Worm (Caenorhabditis elegans): ENCODE data around the gene Y69A2AR.31.
A peak's percentile ranks its signal among the peaks of the same experiment; 100 is the strongest.

The Y69A2AR.31 gene

ce11 chrIV:2711122-2711669 lies 47.4 kb upstream of the Y69A2AR.31 start (continued):
- TF ChIP-seq unc-39 (tag; optimal IDR thresholded peaks at IDR 0.05) (no peak), ceh-16 (tag; optimal IDR thresholded peaks at IDR 0.05) (no peak), nhr-21 (tag; optimal IDR thresholded peaks at IDR 0.05) (no peak), skn-1 (tag; optimal IDR thresholded peaks at IDR 0.05) (peak; percentile 94), unc-55 (GFP tag; optimal IDR thresholded peaks at IDR 0.05) (peak; percentile 47), dmd-4 (tag; optimal IDR thresholded peaks at IDR 0.05) (no peak), mbf-1 (tag; optimal IDR thresholded peaks at IDR 0.05) (no peak), elt-3 (tag; optimal IDR thresholded peaks at IDR 0.05) (no peak), sma-9 (GFP tag; optimal IDR thresholded peaks at IDR 0.05) (no peak), sma-9 (tag; optimal IDR thresholded peaks at IDR 0.05) (no peak), ama-1 (optimal IDR thresholded peaks at IDR 0.05) (peak; percentile 65), mdl-1 (tag; optimal IDR thresholded peaks at IDR 0.05) (no peak)

- TF ChIP-seq nhr-237 (tag; optimal IDR thresholded peaks at IDR 0.05) (no peak), ama-1 (optimal IDR thresholded peaks at IDR 0.05) (peak; percentile 40)
These were observed 46.6 kb upstream of the Y69A2AR.31 start, which contains the start of gene Y94H6A.10 for ce11 chrIV:2710203-2710935. TSS of gene Y94H6A.10 (minus strand) at chrIV:2710666.

- TF ChIP-seq ztf-4 (tag; optimal IDR thresholded peaks at IDR 0.05) (peak; percentile 46), F13H6.1 (tag; optimal IDR thresholded peaks at IDR 0.05) (no peak), R02D3.7 (tag; optimal IDR thresholded peaks at IDR 0.05) (no peak), nhr-11 (tag; optimal IDR thresholded peaks at IDR 0.05) (no peak), unc-62 (GFP tag; optimal IDR thresholded peaks at IDR 0.05) (no peak), nhr-10 (tag; optimal IDR thresholded peaks at IDR 0.05) (no peak), sem-4 (tag; optimal IDR thresholded peaks at IDR 0.05) (no peak), fos-1 (tag; optimal IDR thresholded peaks at IDR 0.05) (no peak), lsy-2 (tag; optimal IDR thresholded peaks at IDR 0.05) (peak in 1 of 2 experiments; percentile 20), unc-55 (GFP tag; optimal IDR thresholded peaks at IDR 0.05) (peak; percentile 25), nhr-23 (tag; optimal IDR thresholded peaks at IDR 0.05) (no peak), nhr-12 (tag; optimal IDR thresholded peaks at IDR 0.05) (no peak), gmeb-1 (tag; optimal IDR thresholded peaks at IDR 0.05) (peak; percentile 12)
These were observed 45.9 kb upstream of the Y69A2AR.31 start for ce11 chrIV:2709590-2710201.

ce11 chrIV:2708329-2708965 lies 44.6 kb upstream of the Y69A2AR.31 start:
- TF ChIP-seq nhr-10 (tag; optimal IDR thresholded peaks at IDR 0.05) (no peak), ceh-82 (tag; optimal IDR thresholded peaks at IDR 0.05) (peak; percentile 16), sem-4 (tag; optimal IDR thresholded peaks at IDR 0.05) (peak; percentile 26), gmeb-1 (tag; optimal IDR thresholded peaks at IDR 0.05) (peak; percentile 64), ztf-4 (tag; optimal IDR thresholded peaks at IDR 0.05) (peak; percentile 74), ZK546.5 (tag; optimal IDR thresholded peaks at IDR 0.05) (peak; percentile 11), nhr-6 (tag; optimal IDR thresholded peaks at IDR 0.05) (peak; percentile 28), sma-9 (GFP tag; optimal IDR thresholded peaks at IDR 0.05) (peak; percentile 89), sma-9 (tag; optimal IDR thresholded peaks at IDR 0.05) (no peak), fos-1 (tag; optimal IDR thresholded peaks at IDR 0.05) (peak; percentile 63), mdl-1 (tag; optimal IDR thresholded peaks at IDR 0.05) (peak; percentile 81 to 91), egl-27 (tag; optimal IDR thresholded peaks at IDR 0.05) (peak; percentile 58), zag-1 (tag; optimal IDR thresholded peaks at IDR 0.05) (peak; percentile 17), sma-3 (GFP tag; optimal IDR thresholded peaks at IDR 0.05) (peak; percentile 77), R02D3.7 (tag; optimal IDR thresholded peaks at IDR 0.05) (no peak), Y55F3AM.14 (GFP tag; optimal IDR thresholded peaks at IDR 0.05) (peak; percentile 70), lin-13 (GFP tag; optimal IDR thresholded peaks at IDR 0.05) (peak; percentile 85), alr-1 (tag; optimal IDR thresholded peaks at IDR 0.05) (no peak), peb-1 (tag; optimal IDR thresholded peaks at IDR 0.05) (no peak), nhr-25 (tag; optimal IDR thresholded peaks at IDR 0.05) (peak; percentile 73), nhr-21 (tag; optimal IDR thresholded peaks at IDR 0.05) (peak; percentile 85), nhr-12 (tag; optimal IDR thresholded peaks at IDR 0.05) (no peak), aly-2 (tag; optimal IDR thresholded peaks at IDR 0.05) (no peak), elt-3 (tag; optimal IDR thresholded peaks at IDR 0.05) (no peak), mbf-1 (tag; optimal IDR thresholded peaks at IDR 0.05) (no peak), unc-39 (tag; optimal IDR thresholded peaks at IDR 0.05) (no peak), snpc-4 (tag; optimal IDR thresholded peaks at IDR 0.05) (peak; percentile 12), C34F6.9 (tag; optimal IDR thresholded peaks at IDR 0.05) (peak; percentile 92), lin-11 (tag; optimal IDR thresholded peaks at IDR 0.05) (peak; percentile 76), lsy-2 (tag; optimal IDR thresholded peaks at IDR 0.05) (peak; percentile 46 to 88), unc-55 (GFP tag; optimal IDR thresholded peaks at IDR 0.05) (peak; percentile 89), nhr-129 (tag; optimal IDR thresholded peaks at IDR 0.05) (peak; percentile 88), nhr-237 (tag; optimal IDR thresholded peaks at IDR 0.05) (no peak), F13H6.1 (tag; optimal IDR thresholded peaks at IDR 0.05) (peak; percentile 87), crh-2 (tag; optimal IDR thresholded peaks at IDR 0.05) (peak; percentile 87), lin-39 (tag; optimal IDR thresholded peaks at IDR 0.05) (no peak)

All from whole organism, L2 larva.